In the genomic region with DNA sequence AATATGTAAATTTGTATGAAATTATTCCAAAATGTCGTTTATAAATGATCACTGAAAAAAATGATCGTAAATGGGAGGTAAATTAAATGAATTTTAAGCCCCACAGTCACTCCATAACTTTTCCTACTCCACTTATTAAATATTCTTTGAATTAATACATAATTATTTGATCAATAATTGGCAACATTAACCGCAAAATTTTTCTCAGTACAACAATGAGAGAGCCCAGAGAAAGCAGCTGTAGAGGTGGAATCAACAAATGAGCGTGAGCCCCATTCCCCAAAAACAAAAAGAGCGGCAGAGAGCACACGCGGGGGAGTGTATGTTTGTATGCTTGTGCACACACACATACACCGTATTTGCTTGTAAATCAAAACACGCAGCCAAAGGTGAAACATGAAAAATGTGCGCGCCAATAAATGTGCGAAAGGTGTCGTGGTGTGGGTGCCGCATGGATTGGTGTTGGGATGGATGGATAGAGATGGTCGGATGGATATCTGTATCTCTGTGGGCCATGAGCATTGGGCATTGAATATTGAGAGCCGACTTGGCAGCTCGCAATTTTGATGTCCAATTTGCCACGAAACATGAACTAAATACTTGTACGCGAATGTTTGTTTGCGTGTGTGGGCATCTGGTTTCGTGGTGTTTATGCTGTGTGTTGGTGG, we compare ENCODE assay signal across 1 fruit fly cellular context.
A peak's percentile ranks its signal among the peaks of the same experiment; 100 is the strongest.
TF ChIP-seq lines count a peak whose summit lies in the region.

No protein-coding gene starts in this region.

TF ChIP-seq in whole organism, embryonic, 481 proteins besides CTCF, POLR2A, EP300 and RAD21 (continued from another document and continues in another):
- TF ChIP-seq CG30020 (tag; optimal IDR thresholded peaks at IDR 0.05; lab: Kevin White, UChicago) (peak; percentile 86), sqz (GFP tag; optimal IDR thresholded peaks at IDR 0.05; lab: Kevin White, UChicago) (peak; percentile 96), PHDP (tag; optimal IDR thresholded peaks at IDR 0.05; lab: Kevin White, UChicago) (peak; percentile 99), C15 (GFP tag; IDR thresholded peaks at IDR 0.05; lab: Robert Waterston, UW) (no peak), gt (GFP tag; IDR thresholded peaks at IDR 0.05; lab: Robert Waterston, UW) (no peak), slou (GFP tag; optimal IDR thresholded peaks at IDR 0.05; lab: Kevin White, UChicago) (peak; percentile 95), CG4360 (GFP tag; IDR thresholded peaks at IDR 0.05; lab: Robert Waterston, UW) (no peak), CG8281 (tag; optimal IDR thresholded peaks at IDR 0.05; lab: Kevin White, UChicago) (peak; percentile 94), dysf (GFP tag; IDR thresholded peaks at IDR 0.05; lab: Robert Waterston, UW) (no peak), bowl (GFP tag; IDR thresholded peaks at IDR 0.05; lab: Robert Waterston, UW) (no peak), Nf-YC (tag; optimal IDR thresholded peaks at IDR 0.05; lab: Kevin White, UChicago) (peak; percentile 89), odd (GFP tag; optimal IDR thresholded peaks at IDR 0.05; lab: Kevin White, UChicago) (peak; percentile 97), CG14710 (tag; optimal IDR thresholded peaks at IDR 0.05; lab: Kevin White, UChicago) (peak; percentile 97), pum (GFP tag; optimal IDR thresholded peaks at IDR 0.05; lab: Kevin White, UChicago) (peak; percentile 93), CG4404 (GFP tag; IDR thresholded peaks at IDR 0.05; lab: Robert Waterston, UW) (no peak), CG15601 (tag; optimal IDR thresholded peaks at IDR 0.05; lab: Kevin White, UChicago) (peak; percentile 98), CG3281 (GFP tag; optimal IDR thresholded peaks at IDR 0.05; lab: Kevin White, UChicago) (peak; percentile 99), scrt (GFP tag; optimal IDR thresholded peaks at IDR 0.05; lab: Kevin White, UChicago) (peak; percentile 98), CG1792 (GFP tag; optimal IDR thresholded peaks at IDR 0.05; lab: Kevin White, UChicago) (peak; percentile 93), Dfd (GFP tag; optimal IDR thresholded peaks at IDR 0.05; lab: Kevin White, UChicago) (peak in 1 of 2 experiments; percentile 89), CG6813 (GFP tag; optimal IDR thresholded peaks at IDR 0.05; lab: Kevin White, UChicago) (peak; percentile 98), ci (GFP tag; IDR thresholded peaks at IDR 0.05; lab: Robert Waterston, UW) (no peak), twi (tag; optimal IDR thresholded peaks at IDR 0.05; lab: Kevin White, UChicago) (peak; percentile 94), Sox100B (GFP tag; optimal IDR thresholded peaks at IDR 0.05; lab: Kevin White, UChicago) (peak; percentile 98), lbe (GFP tag; optimal IDR thresholded peaks at IDR 0.05; lab: Kevin White, UChicago) (peak; percentile 94), Sry-δ (GFP tag; optimal IDR thresholded peaks at IDR 0.05; lab: Kevin White, UChicago) (peak; percentile 28), trh (GFP tag; optimal IDR thresholded peaks at IDR 0.05; lab: Kevin White, UChicago) (peak; percentile 98), CG12744 (GFP tag; optimal IDR thresholded peaks at IDR 0.05; lab: Kevin White, UChicago) (peak; percentile 96), kni (GFP tag; optimal IDR thresholded peaks at IDR 0.05; lab: Kevin White, UChicago) (peak; percentile 93), mam (GFP tag; optimal IDR thresholded peaks at IDR 0.05; lab: Kevin White, UChicago) (peak; percentile 95), oc (tag; optimal IDR thresholded peaks at IDR 0.05; lab: Kevin White, UChicago) (peak; percentile 99), CG12942 (GFP tag; optimal IDR thresholded peaks at IDR 0.05; lab: Kevin White, UChicago) (peak; percentile 98), CG12299 (tag; optimal IDR thresholded peaks at IDR 0.05; lab: Kevin White, UChicago) (peak; percentile 98), CG18619 (GFP tag; optimal IDR thresholded peaks at IDR 0.05; lab: Kevin White, UChicago) (peak; percentile 98), Sry-β (GFP tag; optimal IDR thresholded peaks at IDR 0.05; lab: Kevin White, UChicago) (peak; percentile 67), CG11398 (GFP tag; optimal IDR thresholded peaks at IDR 0.05; lab: Kevin White, UChicago) (peak; percentile 83), trem (tag; optimal IDR thresholded peaks at IDR 0.05; lab: Kevin White, UChicago) (peak; percentile 95), gro (GFP tag; optimal IDR thresholded peaks at IDR 0.05; lab: Kevin White, UChicago) (peak; percentile 94), CG9727 (GFP tag; optimal IDR thresholded peaks at IDR 0.05; lab: Kevin White, UChicago) (peak; percentile 99), CG7928 (GFP tag; optimal IDR thresholded peaks at IDR 0.05; lab: Kevin White, UChicago) (peak; percentile 83), gsb-n (tag; optimal IDR thresholded peaks at IDR 0.05; lab: Kevin White, UChicago) (peak; percentile 99), CG2129 (GFP tag; IDR thresholded peaks at IDR 0.05; lab: Robert Waterston, UW; ENCODE audit: partially characterized antibody) (no peak), CG6854 (GFP tag; optimal IDR thresholded peaks at IDR 0.05; lab: Kevin White, UChicago) (peak; percentile 98), lilli (GFP tag; optimal IDR thresholded peaks at IDR 0.05; lab: Kevin White, UChicago) (peak; percentile 98), CG33557 (GFP tag; optimal IDR thresholded peaks at IDR 0.05; lab: Kevin White, UChicago) (peak; percentile 93), CG14667 (GFP tag; IDR thresholded peaks at IDR 0.05; lab: Robert Waterston, UW) (no peak), Bdp1 (GFP tag; optimal IDR thresholded peaks at IDR 0.05; lab: Kevin White, UChicago) (peak; percentile 89), E2f1 (GFP tag; IDR thresholded peaks at IDR 0.05; lab: Robert Waterston, UW) (no peak), Nf-YA (GFP tag; IDR thresholded peaks at IDR 0.05; lab: Robert Waterston, UW) (no peak), CG3995 (GFP tag; optimal IDR thresholded peaks at IDR 0.05; lab: Kevin White, UChicago) (peak; percentile 81), klu (GFP tag; IDR thresholded peaks at IDR 0.05; lab: Robert Waterston, UW) (no peak), unpg (GFP tag; optimal IDR thresholded peaks at IDR 0.05; lab: Kevin White, UChicago) (peak; percentile 99), CG15696 (tag; optimal IDR thresholded peaks at IDR 0.05; lab: Kevin White, UChicago) (peak; percentile 87), slbo (GFP tag; IDR thresholded peaks at IDR 0.05; lab: Robert Waterston, UW) (no peak), Sox102F (GFP tag; optimal IDR thresholded peaks at IDR 0.05; lab: Kevin White, UChicago) (peak; percentile 100), nom (GFP tag; optimal IDR thresholded peaks at IDR 0.05; lab: Kevin White, UChicago) (peak; percentile 60), CG7987 (GFP tag; optimal IDR thresholded peaks at IDR 0.05; lab: Kevin White, UChicago) (peak; percentile 96), row (GFP tag; IDR thresholded peaks at IDR 0.05; lab: Robert Waterston, UW) (no peak), abd-A (tag; optimal IDR thresholded peaks at IDR 0.05; lab: Kevin White, UChicago) (peak; percentile 99), caup (GFP tag; optimal IDR thresholded peaks at IDR 0.05; lab: Kevin White, UChicago; ENCODE audit: severe bottlenecking) (peak; percentile 99), Hr39 (optimal IDR thresholded peaks at IDR 0.05; lab: Kevin White, UChicago) (no peak), CG32772 (GFP tag; IDR thresholded peaks at IDR 0.05; lab: Robert Waterston, UW) (no peak), CG7786 (GFP tag; optimal IDR thresholded peaks at IDR 0.05; lab: Kevin White, UChicago) (peak; percentile 91), CG34224 (GFP tag; IDR thresholded peaks at IDR 0.05; lab: Robert Waterston, UW; ENCODE audit: partially characterized antibody) (no peak), Ets97D (GFP tag; optimal IDR thresholded peaks at IDR 0.05; lab: Kevin White, UChicago) (peak; percentile 82), CG1529 (GFP tag; optimal IDR thresholded peaks at IDR 0.05; lab: Kevin White, UChicago) (peak; percentile 98), nerfin-1 (tag; optimal IDR thresholded peaks at IDR 0.05; lab: Kevin White, UChicago) (peak; percentile 96), Stat92E (GFP tag; optimal IDR thresholded peaks at IDR 0.05; lab: Kevin White, UChicago) (peak in 1 of 3 experiments; percentile 94), br (optimal IDR thresholded peaks at IDR 0.05; lab: Kevin White, UChicago) (no peak), CG14965 (GFP tag; optimal IDR thresholded peaks at IDR 0.05; lab: Kevin White, UChicago; ENCODE audit: borderline replicate concordance) (peak; percentile 22), cad (GFP tag; optimal IDR thresholded peaks at IDR 0.05; lab: Kevin White, UChicago) (no peak), CG2875 (GFP tag; optimal IDR thresholded peaks at IDR 0.05; lab: Kevin White, UChicago) (peak; percentile 98), crc (GFP tag; optimal IDR thresholded peaks at IDR 0.05; lab: Kevin White, UChicago) (peak; percentile 88), CG4424 (GFP tag; optimal IDR thresholded peaks at IDR 0.05; lab: Kevin White, UChicago) (peak; percentile 98), CG33213 (GFP tag; optimal IDR thresholded peaks at IDR 0.05; lab: Kevin White, UChicago) (peak; percentile 90), gcm (GFP tag; optimal IDR thresholded peaks at IDR 0.05; lab: Kevin White, UChicago) (peak; percentile 98), CG7271 (tag; optimal IDR thresholded peaks at IDR 0.05; lab: Kevin White, UChicago) (peak; percentile 87), BtbVII (GFP tag; optimal IDR thresholded peaks at IDR 0.05; lab: Kevin White, UChicago) (peak; percentile 98), amos (GFP tag; IDR thresholded peaks at IDR 0.05; lab: Robert Waterston, UW; ENCODE audit: partially characterized antibody) (no peak), HmgZ (tag; optimal IDR thresholded peaks at IDR 0.05; lab: Kevin White, UChicago) (peak; percentile 99), otp (GFP tag; IDR thresholded peaks at IDR 0.05; lab: Robert Waterston, UW) (no peak), CG11093 (GFP tag; IDR thresholded peaks at IDR 0.05; lab: Robert Waterston, UW) (peak; percentile 98), H2.0 (GFP tag; IDR thresholded peaks at IDR 0.05; lab: Robert Waterston, UW) (no peak), her (GFP tag; optimal IDR thresholded peaks at IDR 0.05; lab: Kevin White, UChicago) (peak; percentile 51), CG1024 (GFP tag; IDR thresholded peaks at IDR 0.05; lab: Robert Waterston, UW) (no peak), Dip3 (GFP tag; optimal IDR thresholded peaks at IDR 0.05; lab: Kevin White, UChicago) (peak; percentile 95), zen2 (GFP tag; IDR thresholded peaks at IDR 0.05; lab: Robert Waterston, UW; ENCODE audit: partially characterized antibody) (no peak), CG10147 (GFP tag; optimal IDR thresholded peaks at IDR 0.05; lab: Kevin White, UChicago) (peak; percentile 99), kay (GFP tag; optimal IDR thresholded peaks at IDR 0.05; lab: Kevin White, UChicago) (peak; percentile 96), dan (GFP tag; IDR thresholded peaks at IDR 0.05; lab: Robert Waterston, UW) (no peak), CG13775 (GFP tag; optimal IDR thresholded peaks at IDR 0.05; lab: Kevin White, UChicago) (peak; percentile 98), zfh2 (GFP tag; optimal IDR thresholded peaks at IDR 0.05; lab: Kevin White, UChicago) (peak; percentile 91), Gsc (GFP tag; IDR thresholded peaks at IDR 0.05; lab: Robert Waterston, UW) (no peak), CG4707 (GFP tag; optimal IDR thresholded peaks at IDR 0.05; lab: Kevin White, UChicago) (peak; percentile 96), Doc3 (GFP tag; IDR thresholded peaks at IDR 0.05; lab: Robert Waterston, UW; ENCODE audit: partially characterized antibody) (no peak), CG2678 (tag; optimal IDR thresholded peaks at IDR 0.05; lab: Kevin White, UChicago) (peak; percentile 99), gcm2 (GFP tag; optimal IDR thresholded peaks at IDR 0.05; lab: Kevin White, UChicago) (peak; percentile 95), ttk (GFP tag; IDR thresholded peaks at IDR 0.05; lab: Robert Waterston, UW) (no peak), Dp (GFP tag; optimal IDR thresholded peaks at IDR 0.05; lab: Kevin White, UChicago) (peak; percentile 27), D19A (tag; optimal IDR thresholded peaks at IDR 0.05; lab: Kevin White, UChicago) (peak; percentile 96), CG12236 (GFP tag; optimal IDR thresholded peaks at IDR 0.05; lab: Kevin White, UChicago) (peak; percentile 89), CG10979 (tag; optimal IDR thresholded peaks at IDR 0.05; lab: Kevin White, UChicago) (peak; percentile 98), usp (GFP tag; optimal IDR thresholded peaks at IDR 0.05; lab: Kevin White, UChicago) (no peak), CG4328 (GFP tag; optimal IDR thresholded peaks at IDR 0.05; lab: Kevin White, UChicago) (peak; percentile 96), CG15269 (tag; optimal IDR thresholded peaks at IDR 0.05; lab: Kevin White, UChicago) (peak; percentile 99), CG8944 (GFP tag; optimal IDR thresholded peaks at IDR 0.05; lab: Kevin White, UChicago) (peak; percentile 88), schlank (tag; optimal IDR thresholded peaks at IDR 0.05; lab: Kevin White, UChicago) (peak; percentile 96), maf-S (GFP tag; optimal IDR thresholded peaks at IDR 0.05; lab: Kevin White, UChicago) (peak; percentile 90), CG8359 (GFP tag; optimal IDR thresholded peaks at IDR 0.05; lab: Kevin White, UChicago; ENCODE audit: borderline replicate concordance) (peak; percentile 89), Trl (optimal IDR thresholded peaks at IDR 0.05; lab: Kevin White, UChicago) (peak; percentile 87 to 95), Trl (GFP tag; optimal IDR thresholded peaks at IDR 0.05; lab: Kevin White, UChicago) (peak; percentile 88), Optix (GFP tag; IDR thresholded peaks at IDR 0.05; lab: Robert Waterston, UW) (no peak), CG3838 (GFP tag; optimal IDR thresholded peaks at IDR 0.05; lab: Kevin White, UChicago) (peak; percentile 96), crp (GFP tag; optimal IDR thresholded peaks at IDR 0.05; lab: Kevin White, UChicago) (peak; percentile 28 to 75), CG10565 (GFP tag; optimal IDR thresholded peaks at IDR 0.05; lab: Kevin White, UChicago) (peak; percentile 90), Ada2b (GFP tag; IDR thresholded peaks at IDR 0.05; lab: Robert Waterston, UW) (no peak), pros (GFP tag; optimal IDR thresholded peaks at IDR 0.05; lab: Kevin White, UChicago) (peak; percentile 24), CG14014 (GFP tag; IDR thresholded peaks at IDR 0.05; lab: Robert Waterston, UW) (no peak), tup (GFP tag; optimal IDR thresholded peaks at IDR 0.05; lab: Kevin White, UChicago) (peak; percentile 95), az2 (GFP tag; optimal IDR thresholded peaks at IDR 0.05; lab: Kevin White, UChicago) (peak; percentile 99), Abd-B (GFP tag; optimal IDR thresholded peaks at IDR 0.05; lab: Kevin White, UChicago) (peak; percentile 99), bcd (GFP tag; optimal IDR thresholded peaks at IDR 0.05; lab: Kevin White, UChicago) (peak; percentile 99), CG13296 (GFP tag; optimal IDR thresholded peaks at IDR 0.05; lab: Kevin White, UChicago) (peak; percentile 97), CG15011 (GFP tag; optimal IDR thresholded peaks at IDR 0.05; lab: Kevin White, UChicago) (peak; percentile 98)
